Fruit fly (Drosophila melanogaster) whole organism, embryonic: ENCODE data around the gene CG17199.

Experiments
- CG11560 ChIP-seq: fragments of 200-800 bp; sonication (Bioruptor generic); IDR thresholded peaks from 3 replicates; pipeline ENCODE4 v1.3.6; 2022; ENCODE audit warnings: missing biosample characterization, missing genetic modification characterization
- CG1233 ChIP-seq: fragments of 200-800 bp; sonication (Bioruptor generic); optimal IDR thresholded peaks from 4 replicates; lab custom pipeline; 2018; ENCODE audit warnings: missing biosample characterization, mild to moderate bottlenecking, missing genetic modification characterization
- CG12769 ChIP-seq: fragments of 200-800 bp; sonication (Bioruptor generic); optimal IDR thresholded peaks from 2 replicates; lab custom pipeline; 2019; ENCODE audit warnings: missing biosample characterization, mild to moderate bottlenecking, missing genetic modification characterization, moderate library complexity
- CG13287 ChIP-seq: fragments of 200-800 bp; sonication (Bioruptor generic); IDR thresholded peaks from 2 replicates; pipeline ENCODE4 v1.3.6; 2022; ENCODE audit warnings: missing biosample characterization, missing genetic modification characterization; ENCODE audit not compliant: partially characterized antibody
- CG13424 ChIP-seq: fragments of 200-800 bp; sonication (Bioruptor generic); optimal IDR thresholded peaks from 2 replicates; lab custom pipeline; 2019; ENCODE audit warnings: missing biosample characterization, mild to moderate bottlenecking, missing genetic modification characterization, moderate library complexity
- CG14860 ChIP-seq: fragments of 200-800 bp; sonication (Bioruptor generic); IDR thresholded peaks from 3 replicates; pipeline ENCODE4 v1.3.6; 2022; ENCODE audit warnings: missing biosample characterization, missing genetic modification characterization; ENCODE audit not compliant: partially characterized antibody
- CG1529 ChIP-seq: fragments of 200-800 bp; sonication (Bioruptor generic); optimal IDR thresholded peaks from 3 replicates; lab custom pipeline; 2018; ENCODE audit warnings: missing biosample characterization, missing genetic modification characterization
- CG17568 ChIP-seq: fragments of 200-800 bp; sonication (Bioruptor generic); optimal IDR thresholded peaks from 2 replicates; lab custom pipeline; 2018; ENCODE audit warnings: missing biosample characterization, mild to moderate bottlenecking, missing genetic modification characterization, moderate library complexity
- CG18476 ChIP-seq: fragments of 200-800 bp; sonication (Bioruptor generic); optimal IDR thresholded peaks from 2 replicates; lab custom pipeline; 2016; ENCODE audit warnings: missing biosample characterization, mild to moderate bottlenecking, missing genetic modification characterization
- CG18599 ChIP-seq: fragments of 200-800 bp; sonication (Bioruptor generic); optimal IDR thresholded peaks from 3 replicates; lab custom pipeline; 2017; ENCODE audit warnings: missing biosample characterization, missing genetic modification characterization, mild to moderate bottlenecking, moderate library complexity, missing genetic modification reagents
- CG2120 ChIP-seq: fragments of 200-800 bp; sonication (Bioruptor generic); optimal IDR thresholded peaks from 3 replicates; lab custom pipeline; 2016; ENCODE audit warnings: missing biosample characterization, missing genetic modification characterization
- CG3163 ChIP-seq: fragments of 200-800 bp; sonication (Bioruptor generic); optimal IDR thresholded peaks from 3 replicates; lab custom pipeline; 2016; ENCODE audit warnings: missing biosample characterization, missing genetic modification characterization
- CG3995 ChIP-seq: fragments of 200-800 bp; sonication (Bioruptor generic); optimal IDR thresholded peaks from 3 replicates; lab custom pipeline; 2016; ENCODE audit warnings: missing biosample characterization, missing genetic modification characterization
- CG5245 ChIP-seq: fragments of 200-800 bp; sonication (Bioruptor generic); optimal IDR thresholded peaks from 3 replicates; lab custom pipeline; 2016; ENCODE audit warnings: missing biosample characterization, missing genetic modification characterization
- CG6272 ChIP-seq: fragments of 200-800 bp; sonication (Bioruptor generic); IDR thresholded peaks from 2 replicates; pipeline ENCODE4 v1.3.6; 2022; ENCODE audit warnings: missing biosample characterization, missing genetic modification characterization
- CG9727 ChIP-seq: fragments of 200-800 bp; sonication (Bioruptor generic); optimal IDR thresholded peaks from 3 replicates; lab custom pipeline; 2017; ENCODE audit warnings: missing biosample characterization, mild to moderate bottlenecking, missing genetic modification characterization
- CG9876 ChIP-seq: fragments of 200-800 bp; sonication (Bioruptor generic); optimal IDR thresholded peaks from 2 replicates; lab custom pipeline; 2016; ENCODE audit warnings: missing biosample characterization, missing genetic modification characterization
- D19A ChIP-seq: fragments of 200-800 bp; optimal IDR thresholded peaks from 3 replicates; lab custom pipeline; 2019; ENCODE audit warnings: missing biosample characterization, mild to moderate bottlenecking, missing genetic modification characterization, moderate library complexity
- D19B ChIP-seq: fragments of 200-800 bp; sonication (Bioruptor generic); optimal IDR thresholded peaks from 2 replicates; lab custom pipeline; 2017; ENCODE audit warnings: missing biosample characterization, mild to moderate bottlenecking, missing genetic modification characterization
- Dad ChIP-seq: fragments of 200-800 bp; sonication (Bioruptor generic); optimal IDR thresholded peaks from 3 replicates; lab custom pipeline; 2016; ENCODE audit warnings: missing biosample characterization, missing genetic modification characterization
- Doc2 ChIP-seq: fragments of 200-800 bp; sonication (Bioruptor generic); IDR thresholded peaks from 2 replicates; pipeline ENCODE4 v1.3.6; 2022; ENCODE audit warnings: missing biosample characterization, missing genetic modification characterization
- Fer1 ChIP-seq: fragments of 200-800 bp; sonication (Bioruptor generic); optimal IDR thresholded peaks from 2 replicates; lab custom pipeline; 2017; ENCODE audit warnings: missing biosample characterization, mild to moderate bottlenecking, missing genetic modification characterization
- HmgD ChIP-seq: fragments of 200-800 bp; sonication (Bioruptor generic); optimal IDR thresholded peaks from 3 replicates; lab custom pipeline; 2016; ENCODE audit warnings: missing biosample characterization, missing genetic modification characterization
- Hmr ChIP-seq: fragments of 200-800 bp; sonication (Bioruptor generic); optimal IDR thresholded peaks from 3 replicates; lab custom pipeline; 2017; ENCODE audit warnings: mild to moderate bottlenecking, missing biosample characterization, missing genetic modification reagents, missing genetic modification characterization
- Hr3 ChIP-seq: fragments of 200-800 bp; sonication (Bioruptor generic); optimal IDR thresholded peaks from 3 replicates; lab custom pipeline; 2016; ENCODE audit warnings: missing biosample characterization, missing genetic modification characterization
- Lim3 ChIP-seq: fragments of 200-800 bp; sonication (Bioruptor generic); IDR thresholded peaks from 2 replicates; pipeline ENCODE4 v1.3.6; 2022; ENCODE audit warnings: missing biosample characterization, missing genetic modification characterization
- NFAT ChIP-seq: fragments of 200-800 bp; sonication (Bioruptor generic); IDR thresholded peaks from 2 replicates; pipeline ENCODE4 v1.3.6; 2022; ENCODE audit warnings: missing biosample characterization, missing genetic modification characterization
- Rx ChIP-seq: fragments of 200-800 bp; sonication (Bioruptor generic); IDR thresholded peaks from 2 replicates; pipeline ENCODE4 v1.3.6; 2022; ENCODE audit warnings: missing biosample characterization, missing genetic modification characterization
- Sry-δ ChIP-seq: fragments of 200-800 bp; sonication (Bioruptor generic); optimal IDR thresholded peaks from 2 replicates; lab custom pipeline; 2016; ENCODE audit warnings: missing biosample characterization, missing genetic modification characterization
- Usf ChIP-seq: fragments of 200-800 bp; sonication (Bioruptor generic); optimal IDR thresholded peaks from 2 replicates; lab custom pipeline; 2017; ENCODE audit warnings: missing genotype, missing biosample characterization, missing genetic modification characterization
- ac ChIP-seq: fragments of 200-800 bp; sonication (Bioruptor generic); optimal IDR thresholded peaks from 3 replicates; lab custom pipeline; 2017; ENCODE audit warnings: missing biosample characterization, mild to moderate bottlenecking, missing genetic modification characterization
- chif ChIP-seq, 2 experiments: fragments of 200-800 bp; sonication (Bioruptor generic); optimal IDR thresholded peaks; 3 replicates each; lab custom pipeline; 2016; ENCODE audit warnings: missing biosample characterization in 2 of 2, missing genetic modification characterization in 2 of 2
- dan ChIP-seq: fragments of 200-800 bp; sonication (Bioruptor generic); IDR thresholded peaks from 2 replicates; pipeline ENCODE4 v1.3.6; 2022; ENCODE audit warnings: missing biosample characterization, missing genetic modification characterization
- esg ChIP-seq: fragments of 200-800 bp; sonication (Bioruptor generic); conservative IDR thresholded peaks from 2 replicates; pipeline ENCODE4 v1.3.6; 2022; ENCODE audit warnings: missing biosample characterization, missing genetic modification characterization
- grn ChIP-seq: fragments of 200-800 bp; sonication (Bioruptor generic); optimal IDR thresholded peaks from 3 replicates; lab custom pipeline; 2017; ENCODE audit warnings: missing biosample characterization, missing genetic modification characterization
- jing ChIP-seq: fragments of 200-800 bp; sonication (Bioruptor generic); optimal IDR thresholded peaks from 2 replicates; lab custom pipeline; 2018; ENCODE audit warnings: missing biosample characterization, mild to moderate bottlenecking, missing genetic modification characterization
- mirr ChIP-seq: fragments of 200-800 bp; sonication (Bioruptor generic); optimal IDR thresholded peaks from 3 replicates; lab custom pipeline; 2018; ENCODE audit warnings: missing biosample characterization, mild to moderate bottlenecking, missing genetic modification characterization
- nerfin-2 ChIP-seq: fragments of 200-800 bp; sonication (Bioruptor generic); IDR thresholded peaks from 2 replicates; pipeline ENCODE4 v1.3.6; 2022; ENCODE audit warnings: missing biosample characterization, missing genetic modification characterization; ENCODE audit not compliant: partially characterized antibody
- oc ChIP-seq: fragments of 200-800 bp; sonication (Bioruptor generic); optimal IDR thresholded peaks from 2 replicates; lab custom pipeline; 2018; ENCODE audit warnings: missing biosample characterization, mild to moderate bottlenecking, missing genetic modification characterization, moderate library complexity
- odd ChIP-seq: fragments of 200-800 bp; sonication (Bioruptor generic); optimal IDR thresholded peaks from 2 replicates; lab custom pipeline; 2017; ENCODE audit warnings: missing biosample characterization, mild to moderate bottlenecking, missing genetic modification characterization
- otp ChIP-seq: fragments of 200-800 bp; sonication (Bioruptor generic); IDR thresholded peaks from 3 replicates; pipeline ENCODE4, ENCODE4 v1.3.6; 2022; ENCODE audit warnings: missing biosample characterization, missing genetic modification characterization
- pfk ChIP-seq: fragments of 200-800 bp; sonication (Bioruptor generic); optimal IDR thresholded peaks from 2 replicates; lab custom pipeline; 2018; ENCODE audit warnings: missing biosample characterization, mild to moderate bottlenecking, missing genetic modification characterization, moderate library complexity
- pzg ChIP-seq: fragments of 200-800 bp; sonication (Bioruptor generic); optimal IDR thresholded peaks from 3 replicates; lab custom pipeline; 2018; ENCODE audit warnings: missing biosample characterization, mild to moderate bottlenecking, missing genetic modification characterization, moderate library complexity
- ranshi ChIP-seq: fragments of 200-800 bp; sonication (Bioruptor generic); IDR thresholded peaks from 2 replicates; pipeline ENCODE4 v1.3.6; 2022; ENCODE audit warnings: missing biosample characterization, missing genetic modification characterization
- repo ChIP-seq: fragments of 200-800 bp; sonication (Bioruptor generic); optimal IDR thresholded peaks from 2 replicates; lab custom pipeline; 2016; ENCODE audit warnings: missing biosample characterization, missing genetic modification characterization
- row ChIP-seq: fragments of 200-800 bp; sonication (Bioruptor generic); IDR thresholded peaks from 3 replicates; pipeline ENCODE4 v1.3.6; 2022; ENCODE audit warnings: missing biosample characterization, missing genetic modification characterization
- sens-2 ChIP-seq: fragments of 200-800 bp; sonication (Bioruptor generic); IDR thresholded peaks from 2 replicates; pipeline ENCODE4 v1.3.6; 2022; ENCODE audit warnings: missing biosample characterization, missing genetic modification characterization
- sim ChIP-seq: fragments of 200-800 bp; sonication (Bioruptor generic); IDR thresholded peaks from 2 replicates; pipeline ENCODE4 v1.3.6; 2022; ENCODE audit warnings: missing biosample characterization, missing genetic modification characterization
- so ChIP-seq: fragments of 200-800 bp; sonication (Bioruptor generic); IDR thresholded peaks from 3 replicates; pipeline ENCODE4 v1.3.6; 2022; ENCODE audit warnings: missing biosample characterization, missing genetic modification characterization
- tgo ChIP-seq: fragments of 200-800 bp; sonication (Bioruptor generic); IDR thresholded peaks from 3 replicates; pipeline ENCODE4 v1.3.6; 2022; ENCODE audit warnings: missing biosample characterization, missing genetic modification characterization
- twi ChIP-seq: fragments of 200-800 bp; optimal IDR thresholded peaks from 2 replicates; lab custom pipeline; 2019; ENCODE audit warnings: missing biosample characterization, mild to moderate bottlenecking, missing genetic modification characterization, moderate library complexity
- wek ChIP-seq: fragments of 200-800 bp; sonication (Bioruptor generic); optimal IDR thresholded peaks from 3 replicates; lab custom pipeline; 2018; ENCODE audit warnings: missing biosample characterization, mild to moderate bottlenecking, missing genetic modification characterization, moderate library complexity
- yki ChIP-seq: fragments of >200 bp; optimal IDR thresholded peaks from 3 replicates; lab custom pipeline; 2018

The CG17199 gene

dm6 chr3R:20253818-20254217 lies 44.2 kb upstream of the CG17199 start (continued):
- TF ChIP-seq jing (GFP tag; lab: Kevin White, UChicago) = no peak
- TF ChIP-seq yki = peak; percentile 71
- no peak for TF ChIP-seq esg (GFP tag; lab: Robert Waterston, UW)
- no peak for TF ChIP-seq dan (GFP tag; lab: Robert Waterston, UW)
- TF ChIP-seq D19A = no peak
- TF ChIP-seq HmgD (GFP tag; lab: Kevin White, UChicago) = no peak
- no peak for TF ChIP-seq CG9727
- TF ChIP-seq CG13424 (tag; lab: Kevin White, UChicago) = no peak
- no peak; the same call in 1 of the 2 replicates for TF ChIP-seq sens-2 (GFP tag; lab: Robert Waterston, UW)
- TF ChIP-seq Sry-δ (GFP tag; lab: Kevin White, UChicago) = no peak
- no peak for TF ChIP-seq D19B (GFP tag; lab: Kevin White, UChicago)
- no peak for TF ChIP-seq sim (GFP tag; lab: Robert Waterston, UW)
- peak; percentile 67; the same call in 1 of the 2 replicates for TF ChIP-seq NFAT (GFP tag; lab: Robert Waterston, UW)
- no peak for TF ChIP-seq CG17568
- no peak for TF ChIP-seq Doc2
- no peak for TF ChIP-seq grn (GFP tag; lab: Kevin White, UChicago)
- no peak for TF ChIP-seq chif (GFP tag; optimal IDR thresholded peaks at IDR 0.05; lab: Kevin White, UChicago)
- peak; percentile 15; the same call in 1 of the 3 replicates for TF ChIP-seq otp
- no peak for TF ChIP-seq CG1529 (GFP tag; lab: Kevin White, UChicago)
- no peak for TF ChIP-seq Rx (GFP tag; lab: Robert Waterston, UW)
- TF ChIP-seq CG6272 (GFP tag; lab: Robert Waterston, UW) = no peak
- no peak for TF ChIP-seq tgo
- no peak for TF ChIP-seq CG1233 (GFP tag; lab: Kevin White, UChicago)
- TF ChIP-seq row (GFP tag; lab: Robert Waterston, UW) = no peak
- no peak for TF ChIP-seq Fer1
- TF ChIP-seq mirr (GFP tag; lab: Kevin White, UChicago) = no peak
- TF ChIP-seq CG18476 (GFP tag; lab: Kevin White, UChicago) = no peak
- no peak for TF ChIP-seq CG9876 (GFP tag; lab: Kevin White, UChicago)
- TF ChIP-seq pzg (GFP tag; lab: Kevin White, UChicago) = no peak
- TF ChIP-seq CG5245 (GFP tag; lab: Kevin White, UChicago) = no peak
- no peak for TF ChIP-seq Usf
- no peak for TF ChIP-seq CG14860 (GFP tag; lab: Robert Waterston, UW)
- TF ChIP-seq ranshi (GFP tag; lab: Robert Waterston, UW) = no peak
- no peak for TF ChIP-seq repo (GFP tag; lab: Kevin White, UChicago)
- TF ChIP-seq CG2120 = no peak
- TF ChIP-seq CG13287 (GFP tag; lab: Robert Waterston, UW) = peak; percentile 19; the same call in 1 of the 2 replicates
- TF ChIP-seq so (GFP tag; lab: Robert Waterston, UW) = 0 out of 3 replicates have a peak, but pooled peaks have one; percentile 30
- no peak for TF ChIP-seq Lim3
- TF ChIP-seq CG3163 (GFP tag; lab: Kevin White, UChicago) = peak; percentile 79
- no peak for TF ChIP-seq pfk (GFP tag; lab: Kevin White, UChicago)
- TF ChIP-seq ac = no peak
- TF ChIP-seq Dad (GFP tag; lab: Kevin White, UChicago) = no peak
- no peak for TF ChIP-seq twi (tag; lab: Kevin White, UChicago)
- no peak for TF ChIP-seq wek
- TF ChIP-seq CG11560 = no peak
- no peak for TF ChIP-seq Hmr (GFP tag; lab: Kevin White, UChicago)
- TF ChIP-seq oc = peak; percentile 58
- TF ChIP-seq nerfin-2 (GFP tag; lab: Robert Waterston, UW) = no peak
- no peak for TF ChIP-seq CG18599 (GFP tag; lab: Kevin White, UChicago)
- TF ChIP-seq CG3995 = no peak
- no peak for TF ChIP-seq odd (GFP tag; lab: Kevin White, UChicago)
- no peak for TF ChIP-seq Hr3 (GFP tag; lab: Kevin White, UChicago)
- TF ChIP-seq CG12769 = peak; percentile 80
